Worm (Caenorhabditis elegans): ENCODE data around the gene F54D5.5.

F54D5.5 gene

DNA sequence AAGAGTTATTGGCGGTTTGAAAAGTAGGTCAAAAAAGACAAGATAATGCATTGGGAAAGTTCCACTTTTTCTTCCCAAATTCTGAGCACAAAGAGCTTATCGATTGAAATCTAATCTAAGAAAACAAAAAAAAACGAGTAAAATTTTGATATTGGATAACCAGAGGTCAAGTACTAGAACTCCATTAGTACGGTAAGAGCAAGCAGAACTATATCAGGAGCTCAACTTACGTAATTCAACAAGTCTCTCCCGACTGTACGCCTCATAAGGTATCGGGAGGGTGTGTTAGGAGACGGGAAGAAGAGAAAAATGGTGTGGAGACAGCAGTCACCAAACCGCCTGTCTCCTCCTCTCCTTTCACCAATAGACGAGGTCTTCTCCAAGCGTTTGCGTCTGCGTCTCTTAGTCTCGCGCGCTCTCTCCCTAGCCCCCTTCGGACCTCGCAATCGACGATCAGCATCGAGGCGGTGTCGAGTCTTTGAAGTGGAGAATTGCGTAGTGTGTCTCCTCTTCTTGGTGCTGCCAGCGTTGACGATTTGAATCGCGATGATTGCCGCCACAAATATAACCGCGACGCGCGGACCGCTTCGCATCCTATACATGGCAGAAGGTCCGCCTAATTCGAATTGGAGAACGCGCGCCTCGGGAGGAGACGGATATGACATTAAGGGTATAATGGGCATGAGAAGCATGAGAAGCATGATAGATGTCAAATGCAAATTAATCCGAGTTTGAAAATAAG lies at the start of gene F54D5.5:
F54D5.5 (minus strand) TSS at position 51 of the 742 bp plus-strand sequence.
- TF ChIP-seq sem-2 (GFP tag; optimal IDR thresholded peaks at IDR 0.05) (no peak), tbx-8 (GFP tag; optimal IDR thresholded peaks at IDR 0.05) (no peak), lin-32 (GFP tag; optimal IDR thresholded peaks at IDR 0.05) (no peak), sptf-1 (tag; optimal IDR thresholded peaks at IDR 0.05) (peak; percentile 88), unc-39 (tag; optimal IDR thresholded peaks at IDR 0.05) (peak; percentile 63), drap-1 (GFP tag; optimal IDR thresholded peaks at IDR 0.05) (peak; percentile 23), unc-120 (tag; optimal IDR thresholded peaks at IDR 0.05; ENCODE audit: poor library complexity, severe bottlenecking) (peak; percentile 8), ceh-43 (GFP tag; optimal IDR thresholded peaks at IDR 0.05) (no peak), nhr-28 (tag; optimal IDR thresholded peaks at IDR 0.05) (no peak), mep-1 (tag; optimal IDR thresholded peaks at IDR 0.05) (peak; percentile 70), ceh-83 (GFP tag; optimal IDR thresholded peaks at IDR 0.05) (no peak), bed-3 (GFP tag; optimal IDR thresholded peaks at IDR 0.05) (no peak), nhr-237 (tag; optimal IDR thresholded peaks at IDR 0.05) (no peak), lsy-2 (tag; optimal IDR thresholded peaks at IDR 0.05) (peak; percentile 44), snpc-4 (tag; optimal IDR thresholded peaks at IDR 0.05) (no peak), nhr-12 (tag; optimal IDR thresholded peaks at IDR 0.05) (no peak), elt-1 (tag; optimal IDR thresholded peaks at IDR 0.05; ENCODE audit: borderline replicate concordance, insufficient read depth) (peak; percentile 42), ztf-11 (tag; optimal IDR thresholded peaks at IDR 0.05) (peak; percentile 80), nhr-76 (tag; optimal IDR thresholded peaks at IDR 0.05) (no peak), pha-4 (tag; optimal IDR thresholded peaks at IDR 0.05) (peak; percentile 16), zip-8 (tag; optimal IDR thresholded peaks at IDR 0.05) (no peak), unc-62 (GFP tag; optimal IDR thresholded peaks at IDR 0.05) (peak; percentile 48), M03D4.4 (tag; optimal IDR thresholded peaks at IDR 0.05) (no peak), mab-5 (tag; optimal IDR thresholded peaks at IDR 0.05) (no peak), cnd-1 (tag; optimal IDR thresholded peaks at IDR 0.05) (peak; percentile 86), flh-1 (GFP tag; optimal IDR thresholded peaks at IDR 0.05) (no peak), lin-13 (tag; optimal IDR thresholded peaks at IDR 0.05) (peak; percentile 35), hlh-1 (tag; optimal IDR thresholded peaks at IDR 0.05) (peak; percentile 50), blmp-1 (tag; optimal IDR thresholded peaks at IDR 0.05) (no peak), elt-3 (tag; optimal IDR thresholded peaks at IDR 0.05) (no peak), ceh-39 (tag; optimal IDR thresholded peaks at IDR 0.05) (peak; percentile 27), ham-2 (GFP tag; optimal IDR thresholded peaks at IDR 0.05) (peak; percentile 65), mls-2 (tag; optimal IDR thresholded peaks at IDR 0.05) (peak; percentile 94), ces-1 (GFP tag; optimal IDR thresholded peaks at IDR 0.05) (peak; percentile 90), nhr-2 (tag; optimal IDR thresholded peaks at IDR 0.05) (no peak)

DNA sequence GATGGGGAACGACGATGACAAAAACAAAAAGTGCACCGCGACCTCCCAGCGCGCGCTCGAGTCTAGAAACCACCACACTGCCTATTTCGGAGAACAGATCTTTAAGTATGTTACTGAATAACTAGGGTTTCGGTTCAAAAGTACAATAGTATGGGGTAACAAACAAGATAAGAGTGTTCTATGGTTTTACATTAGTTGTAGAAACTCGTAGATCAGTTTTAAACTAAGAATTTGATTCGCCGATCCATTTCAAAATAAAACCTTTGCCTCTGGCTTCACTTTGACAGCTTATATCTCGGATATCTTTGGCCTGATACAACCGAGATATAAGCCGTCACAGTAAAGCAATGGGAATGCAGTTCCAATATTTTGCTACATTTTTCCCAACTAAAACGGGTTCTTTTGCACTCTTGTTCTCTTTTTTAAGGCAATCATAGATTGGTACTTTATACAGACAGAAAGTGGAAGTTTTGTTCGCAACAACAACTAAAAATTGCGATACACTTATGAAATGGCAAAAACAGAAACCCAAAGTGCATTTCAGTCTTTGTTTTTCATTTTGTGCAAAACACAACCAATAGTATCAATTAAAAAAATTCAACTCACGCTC lies 49.6 kb upstream of the F54D5.5 start:
- no peak for TF ChIP-seq M03D4.4 (tag; optimal IDR thresholded peaks at IDR 0.05)
- TF ChIP-seq mab-5 (tag; optimal IDR thresholded peaks at IDR 0.05): no peak

DNA sequence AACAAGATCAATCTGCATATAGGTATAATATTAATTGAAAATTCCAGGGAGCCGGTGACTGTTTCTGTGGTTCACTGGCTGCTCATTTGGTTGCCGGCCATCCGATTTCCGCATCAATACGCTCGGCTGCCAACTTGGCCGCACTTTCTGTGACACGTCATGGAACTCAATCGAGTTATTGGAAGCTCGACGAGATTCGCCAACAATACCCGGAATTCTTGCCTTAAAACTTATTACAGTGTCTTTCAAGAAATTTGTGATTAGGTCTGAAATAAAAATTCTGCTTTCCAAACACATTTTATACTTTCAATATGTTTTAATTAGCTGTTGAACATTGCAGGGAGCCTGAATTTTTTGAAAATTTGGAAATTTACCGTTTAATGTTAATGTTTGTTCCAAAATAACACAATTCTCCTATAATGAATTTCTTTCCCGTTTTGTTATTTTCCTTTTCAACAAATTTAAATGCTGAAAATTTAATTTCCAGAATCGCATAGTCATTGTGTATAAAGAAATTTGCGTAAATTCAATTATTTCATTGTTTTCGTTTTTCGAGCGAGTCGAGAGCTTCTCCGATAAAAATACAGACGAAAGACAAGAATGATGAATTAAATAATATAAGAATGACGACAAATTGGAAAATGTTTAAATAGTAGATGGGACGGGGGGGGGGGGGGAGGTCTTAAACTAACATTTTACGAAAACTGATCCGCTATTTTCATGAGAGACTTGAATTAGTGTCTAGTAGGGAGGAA lies 47.5 kb upstream of the F54D5.5 start:
- TF ChIP-seq ces-1 (GFP tag; optimal IDR thresholded peaks at IDR 0.05) (peak; percentile 14), ceh-83 (GFP tag; optimal IDR thresholded peaks at IDR 0.05) (peak; percentile 35), cnd-1 (tag; optimal IDR thresholded peaks at IDR 0.05) (no peak)
